Fruit fly (Drosophila melanogaster): ENCODE measurements around the gene kar.

Gene kar

dm6 chr3R:12644621-12645310, 44.4 kb downstream of the kar start:
- TF ChIP-seq CG31388 (GFP tag; optimal IDR thresholded peaks at IDR 0.05) (no peak), E2f1 (GFP tag; IDR thresholded peaks at IDR 0.05) (no peak), CG12155 (GFP tag; optimal IDR thresholded peaks at IDR 0.05) (no peak), so (GFP tag; IDR thresholded peaks at IDR 0.05) (no peak; the same call in 2 of the 3 replicates), pfk (GFP tag; optimal IDR thresholded peaks at IDR 0.05) (no peak), CG6654 (GFP tag; optimal IDR thresholded peaks at IDR 0.05) (no peak), CG15479 (GFP tag; optimal IDR thresholded peaks at IDR 0.05) (no peak), dan (GFP tag; IDR thresholded peaks at IDR 0.05) (no peak), CG14667 (GFP tag; IDR thresholded peaks at IDR 0.05) (no peak), CG10654 (GFP tag; optimal IDR thresholded peaks at IDR 0.05) (no peak), emc (GFP tag; optimal IDR thresholded peaks at IDR 0.05) (no peak), CG8089 (GFP tag; optimal IDR thresholded peaks at IDR 0.05) (no peak), Lpt (GFP tag; optimal IDR thresholded peaks at IDR 0.05) (no peak), CG4282 (GFP tag; optimal IDR thresholded peaks at IDR 0.05) (no peak), Atf-2 (GFP tag; optimal IDR thresholded peaks at IDR 0.05) (no peak), unc-4 (GFP tag; IDR thresholded peaks at IDR 0.05; ENCODE audit: partially characterized antibody) (no peak), Stat92E (GFP tag; optimal IDR thresholded peaks at IDR 0.05) (no peak), CG8290 (GFP tag; optimal IDR thresholded peaks at IDR 0.05) (no peak), CG8290 (tag; optimal IDR thresholded peaks at IDR 0.05) (no peak), CG6854 (GFP tag; optimal IDR thresholded peaks at IDR 0.05) (no peak), CG6175 (GFP tag; IDR thresholded peaks at IDR 0.05) (no peak), tna (GFP tag; IDR thresholded peaks at IDR 0.05; ENCODE audit: partially characterized antibody) (no peak), CG2116 (GFP tag; optimal IDR thresholded peaks at IDR 0.05) (no peak), grau (tag; optimal IDR thresholded peaks at IDR 0.05) (peak; percentile 3), CG11504 (tag; optimal IDR thresholded peaks at IDR 0.05) (peak; percentile 46), Aef1 (GFP tag; IDR thresholded peaks at IDR 0.05) (no peak), Eip74EF (GFP tag; optimal IDR thresholded peaks at IDR 0.05) (no peak), schlank (tag; optimal IDR thresholded peaks at IDR 0.05) (no peak), CG17802 (tag; optimal IDR thresholded peaks at IDR 0.05) (no peak), bbx (GFP tag; IDR thresholded peaks at IDR 0.05; ENCODE audit: partially characterized antibody) (no peak), Xrp1 (GFP tag; IDR thresholded peaks at IDR 0.05) (no peak), Drgx (GFP tag; IDR thresholded peaks at IDR 0.05) (no peak), CG17361 (GFP tag; IDR thresholded peaks at IDR 0.05) (0 out of 3 replicates have a peak, but pooled peaks have one; percentile 16), dati (GFP tag; IDR thresholded peaks at IDR 0.05) (no peak), aop (GFP tag; IDR thresholded peaks at IDR 0.05) (no peak), Bteb2 (GFP tag; optimal IDR thresholded peaks at IDR 0.05) (no peak), CG3847 (GFP tag; IDR thresholded peaks at IDR 0.05) (no peak), CHES-1-like (GFP tag; optimal IDR thresholded peaks at IDR 0.05) (no peak), kah (GFP tag; optimal IDR thresholded peaks at IDR 0.05) (no peak), ewg (GFP tag; optimal IDR thresholded peaks at IDR 0.05) (no peak), az2 (GFP tag; optimal IDR thresholded peaks at IDR 0.05) (no peak), al (GFP tag; IDR thresholded peaks at IDR 0.05) (no peak), ase (GFP tag; IDR thresholded peaks at IDR 0.05) (0 out of 3 replicates have a peak, but pooled peaks have one; percentile 7), br (optimal IDR thresholded peaks at IDR 0.05) (no peak), Hand (GFP tag; optimal IDR thresholded peaks at IDR 0.05) (no peak), Ravus (GFP tag; IDR thresholded peaks at IDR 0.05) (no peak), Rx (GFP tag; IDR thresholded peaks at IDR 0.05) (no peak), Camta (GFP tag; optimal IDR thresholded peaks at IDR 0.05) (no peak), p53 (GFP tag; optimal IDR thresholded peaks at IDR 0.05) (no peak), CG2202 (tag; optimal IDR thresholded peaks at IDR 0.05) (no peak), Optix (GFP tag; IDR thresholded peaks at IDR 0.05) (0 out of 3 replicates have a peak, but pooled peaks have one; percentile 26), CG1603 (tag; optimal IDR thresholded peaks at IDR 0.05) (no peak)
